Worm (Caenorhabditis elegans) whole organism, young adult: ENCODE measurements around the gene C39B10.3.
A peak's percentile ranks its signal among the peaks of the same experiment; 100 is the strongest.

Experiments
- C17E4.6 ChIP-seq: fragments of 200-800 bp; sonication (Bioruptor generic); IDR thresholded peaks from 2 replicates; pipeline ENCODE4 v1.3.6; 2022; ENCODE audit warnings: missing genetic modification reagents, missing genetic modification characterization, missing compliant biosample characterization
- F33H1.4 ChIP-seq: fragments of 200-800 bp; sonication (Bioruptor generic); IDR thresholded peaks from 2 replicates; pipeline ENCODE4 v1.3.6; 2022; ENCODE audit warnings: missing genetic modification reagents, missing genetic modification characterization, missing compliant biosample characterization
- F52B5.7 ChIP-seq: sonication (generic microtip); optimal IDR thresholded peaks from 2 replicates; lab custom pipeline; 2016; ENCODE audit warnings: mild to moderate bottlenecking, missing genetic modification characterization, missing compliant biosample characterization
- K11D2.4 ChIP-seq: fragments of 200-800 bp; sonication (Bioruptor generic); IDR thresholded peaks from 2 replicates; pipeline ENCODE4 v1.3.6; 2022; ENCODE audit warnings: missing genetic modification reagents, missing genetic modification characterization, missing compliant biosample characterization
- K12H6.12 ChIP-seq: fragments of 200-800 bp; sonication (Bioruptor generic); optimal IDR thresholded peaks from 2 replicates; lab custom pipeline; 2018; ENCODE audit warnings: mild to moderate bottlenecking, missing genetic modification characterization, missing compliant biosample characterization
- Y95B8A.8 ChIP-seq: fragments of 200-800 bp; sonication (Bioruptor generic); IDR thresholded peaks from 2 replicates; pipeline ENCODE4 v1.3.6; 2022; ENCODE audit warnings: missing genetic modification reagents, missing genetic modification characterization, missing compliant biosample characterization
- akir-1 ChIP-seq: fragments of 200-800 bp; sonication (Bioruptor generic); optimal IDR thresholded peaks from 2 replicates; lab custom pipeline; 2018; ENCODE audit warnings: mild to moderate bottlenecking, missing genetic modification characterization, moderate library complexity, missing compliant biosample characterization
- aptf-2 ChIP-seq: fragments of 200-800 bp; sonication (Bioruptor generic); conservative IDR thresholded peaks from 2 replicates; pipeline ENCODE4 v1.3.6; 2022; ENCODE audit warnings: missing genetic modification reagents, missing genetic modification characterization, missing compliant biosample characterization
- atf-7 ChIP-seq: sonication (generic microtip); optimal IDR thresholded peaks from 2 replicates; lab custom pipeline; 2017; ENCODE audit warnings: mild to moderate bottlenecking, missing genetic modification characterization, missing compliant biosample characterization
- attf-3 ChIP-seq: fragments of 200-800 bp; sonication (Bioruptor generic); conservative IDR thresholded peaks from 2 replicates; pipeline ENCODE4 v1.3.6; 2022; ENCODE audit warnings: missing genetic modification reagents, missing genetic modification characterization, missing compliant biosample characterization
- attf-5 ChIP-seq: fragments of 200-800 bp; sonication (Bioruptor generic); optimal IDR thresholded peaks from 2 replicates; lab custom pipeline; 2018; ENCODE audit warnings: mild to moderate bottlenecking, missing genetic modification characterization, missing compliant biosample characterization
- bed-2 ChIP-seq: fragments of 200-800 bp; sonication (Bioruptor generic); IDR thresholded peaks from 2 replicates; pipeline ENCODE4 v1.3.6; 2022; ENCODE audit warnings: missing genetic modification reagents, missing genetic modification characterization, missing compliant biosample characterization
- ccch-3 ChIP-seq: fragments of 200-800 bp; sonication (Bioruptor generic); optimal IDR thresholded peaks from 2 replicates; lab custom pipeline; 2018; ENCODE audit warnings: mild to moderate bottlenecking, missing genetic modification characterization, missing compliant biosample characterization
- ceh-27 ChIP-seq: fragments of 200-800 bp; sonication (Bioruptor generic); optimal IDR thresholded peaks from 2 replicates; lab custom pipeline; 2018; ENCODE audit warnings: mild to moderate bottlenecking, missing genetic modification characterization, moderate library complexity, missing compliant biosample characterization
- ceh-40 ChIP-seq: fragments of 200-800 bp; sonication (Bioruptor generic); IDR thresholded peaks from 2 replicates; pipeline ENCODE4 v1.3.6; 2022; ENCODE audit warnings: missing genetic modification characterization, missing compliant biosample characterization
- ceh-58 ChIP-seq: fragments of 200-800 bp; sonication (Bioruptor generic); IDR thresholded peaks from 2 replicates; pipeline ENCODE4 v1.3.6; 2022; ENCODE audit warnings: missing genetic modification characterization, missing compliant biosample characterization
- die-1 ChIP-seq: sonication (generic microtip); optimal IDR thresholded peaks from 2 replicates; lab custom pipeline; 2016; ENCODE audit warnings: missing genotype, mild to moderate bottlenecking, missing genetic modification characterization, missing compliant biosample characterization
- dpl-1 ChIP-seq: fragments of 150-350 bp; optimal IDR thresholded peaks from 2 replicates; lab custom pipeline; 2014; ENCODE audit warnings: missing biosample characterization, missing genetic modification reagents, missing genetic modification characterization
- egl-18 ChIP-seq: fragments of 200-800 bp; sonication (Bioruptor generic); IDR thresholded peaks from 2 replicates; pipeline ENCODE4 v1.3.6; 2022; ENCODE audit warnings: missing genetic modification reagents, missing genetic modification characterization, missing compliant biosample characterization
- egrh-3 ChIP-seq: fragments of 200-800 bp; sonication (Bioruptor generic); IDR thresholded peaks from 2 replicates; pipeline ENCODE4 v1.3.6; 2022; ENCODE audit warnings: missing genetic modification reagents, missing genetic modification characterization, missing compliant biosample characterization
- him-1 ChIP-seq: sonication (generic microtip); optimal IDR thresholded peaks from 2 replicates; lab custom pipeline; 2016; ENCODE audit warnings: missing genotype, missing genetic modification reagents, missing genetic modification characterization, missing compliant biosample characterization
- hlh-26 ChIP-seq: fragments of 200-800 bp; sonication (Bioruptor generic); conservative IDR thresholded peaks from 2 replicates; pipeline ENCODE4 v1.3.6; 2022; ENCODE audit warnings: missing genetic modification reagents, missing genetic modification characterization, missing compliant biosample characterization
- hmg-1.2 ChIP-seq: fragments of 200-800 bp; sonication (Bioruptor generic); IDR thresholded peaks from 2 replicates; pipeline ENCODE4 v1.3.6; 2022; ENCODE audit warnings: missing genetic modification reagents, missing genetic modification characterization, missing compliant biosample characterization
- hsf-1 ChIP-seq: fragments of 200-800 bp; sonication (Bioruptor generic); IDR thresholded peaks from 2 replicates; pipeline ENCODE4 v1.3.6; 2022; ENCODE audit warnings: missing genetic modification reagents, missing genetic modification characterization, missing compliant biosample characterization
- let-526 ChIP-seq: fragments of 200-800 bp; sonication (Bioruptor generic); IDR thresholded peaks from 2 replicates; pipeline ENCODE4 v1.3.6; 2022; ENCODE audit warnings: missing genetic modification reagents, missing genetic modification characterization, missing compliant biosample characterization
- lin-26 ChIP-seq: fragments of 200-800 bp; sonication (Bioruptor generic); IDR thresholded peaks from 2 replicates; pipeline ENCODE4 v1.3.6; 2022; ENCODE audit warnings: missing genetic modification reagents, missing genetic modification characterization, missing compliant biosample characterization
- lin-40 ChIP-seq: sonication (generic microtip); optimal IDR thresholded peaks from 2 replicates; lab custom pipeline; 2016; ENCODE audit warnings: missing genetic modification characterization, mild to moderate bottlenecking, missing compliant biosample characterization, missing genotype, missing genetic modification reagents
- lin-54 ChIP-seq: fragments of 200-800 bp; sonication (Bioruptor generic); optimal IDR thresholded peaks from 2 replicates; lab custom pipeline; 2018; ENCODE audit warnings: mild to moderate bottlenecking, missing genetic modification characterization, missing compliant biosample characterization
- madf-10 ChIP-seq: sonication (generic microtip); optimal IDR thresholded peaks from 2 replicates; lab custom pipeline; 2016; ENCODE audit warnings: mild to moderate bottlenecking, missing genetic modification characterization, missing compliant biosample characterization
- madf-3 ChIP-seq: fragments of 200-800 bp; sonication (Bioruptor generic); IDR thresholded peaks from 2 replicates; pipeline ENCODE4 v1.3.6; 2022; ENCODE audit warnings: missing genetic modification reagents, missing genetic modification characterization, missing compliant biosample characterization
- madf-6 ChIP-seq: fragments of 200-800 bp; sonication (Bioruptor generic); IDR thresholded peaks from 2 replicates; pipeline ENCODE4 v1.3.6; 2022; ENCODE audit warnings: missing genetic modification reagents, missing genetic modification characterization, missing compliant biosample characterization
- nhr-120 ChIP-seq: fragments of 200-800 bp; sonication (Bioruptor generic); IDR thresholded peaks from 2 replicates; pipeline ENCODE4 v1.3.6; 2022; ENCODE audit warnings: missing genetic modification characterization, missing compliant biosample characterization
- pbrm-1 ChIP-seq: fragments of 200-800 bp; sonication (Bioruptor generic); IDR thresholded peaks from 2 replicates; pipeline ENCODE4 v1.3.6; 2022; ENCODE audit warnings: missing genetic modification reagents, missing genetic modification characterization, missing compliant biosample characterization
- repo-1 ChIP-seq: sonication (generic microtip); optimal IDR thresholded peaks from 2 replicates; lab custom pipeline; 2017; ENCODE audit warnings: mild to moderate bottlenecking, missing genetic modification characterization, missing compliant biosample characterization
- rpc-1 ChIP-seq, 2 experiments: fragments of 150-350 bp in 1 of 2; sonication (generic microtip) in 1 of 2; optimal IDR thresholded peaks; 2 replicates each; lab custom pipeline; 2014 to 2018; ENCODE audit warnings: missing biosample characterization in 1 of 2, missing genetic modification characterization in 1 of 2, missing genetic modification reagents in 1 of 2, missing genotype in 1 of 2
- sdz-38 ChIP-seq: sonication (generic microtip); optimal IDR thresholded peaks from 2 replicates; lab custom pipeline; 2016; ENCODE audit warnings: missing genotype, missing genetic modification characterization, missing compliant biosample characterization
- unc-62 ChIP-seq: fragments of 150-350 bp; optimal IDR thresholded peaks from 2 replicates; lab custom pipeline; 2014; ENCODE audit warnings: missing biosample characterization, missing genetic modification reagents, missing genetic modification characterization
- xnd-1 ChIP-seq: sonication (generic microtip); optimal IDR thresholded peaks from 2 replicates; lab custom pipeline; 2016; ENCODE audit warnings: missing genotype, missing genetic modification reagents, missing genetic modification characterization, missing compliant biosample characterization
- zfh-2 ChIP-seq: fragments of 200-800 bp; sonication (Bioruptor generic); conservative IDR thresholded peaks from 2 replicates; pipeline ENCODE4 v1.3.6; 2022; ENCODE audit warnings: missing genetic modification reagents, missing genetic modification characterization, missing compliant biosample characterization
- zim-3 ChIP-seq: sonication (generic microtip); optimal IDR thresholded peaks from 2 replicates; lab custom pipeline; 2017; ENCODE audit warnings: mild to moderate bottlenecking, missing genetic modification characterization, moderate library complexity, missing compliant biosample characterization
- ztf-22 ChIP-seq: fragments of 200-800 bp; sonication (Bioruptor generic); optimal IDR thresholded peaks from 2 replicates; lab custom pipeline; 2018; ENCODE audit warnings: mild to moderate bottlenecking, missing genetic modification characterization, moderate library complexity, missing compliant biosample characterization
- ztf-26 ChIP-seq: sonication (generic microtip); optimal IDR thresholded peaks from 2 replicates; lab custom pipeline; 2017; ENCODE audit warnings: missing genetic modification characterization, missing compliant biosample characterization
- ztf-28 ChIP-seq: fragments of 200-800 bp; sonication (Bioruptor generic); IDR thresholded peaks from 2 replicates; pipeline ENCODE4 v1.3.6; 2022; ENCODE audit warnings: missing genetic modification reagents, missing genetic modification characterization, missing compliant biosample characterization
- ztf-3 ChIP-seq: fragments of 200-800 bp; sonication (Bioruptor generic); optimal IDR thresholded peaks from 2 replicates; lab custom pipeline; 2018; ENCODE audit warnings: mild to moderate bottlenecking, missing genetic modification characterization, missing compliant biosample characterization
- ztf-6 ChIP-seq: fragments of 200-800 bp; sonication (Bioruptor generic); IDR thresholded peaks from 2 replicates; pipeline ENCODE4 v1.3.6; 2022; ENCODE audit warnings: missing genetic modification reagents, missing genetic modification characterization, missing compliant biosample characterization

Gene C39B10.3

ce11 chrX:10432786-10433185, 11.2 kb upstream of the C39B10.3 start:
- no peak for TF ChIP-seq pbrm-1 (GFP tag; lab: Robert Waterston, UW)
- TF ChIP-seq lin-40 (tag; lab: Kevin White, UChicago): no peak
- TF ChIP-seq attf-3 (GFP tag; lab: Robert Waterston, UW): no peak
- TF ChIP-seq ztf-3: no peak
- no peak for TF ChIP-seq madf-3 (GFP tag; lab: Robert Waterston, UW)
- no peak for TF ChIP-seq C17E4.6 (GFP tag; lab: Robert Waterston, UW)

- peak; percentile 30 for TF ChIP-seq ceh-27
- TF ChIP-seq ztf-26 (tag; lab: Kevin White, UChicago): no peak
Observed at ce11 chrX:10433863-10434262, 10.1 kb upstream of the C39B10.3 start.

- TF ChIP-seq egrh-3 (GFP tag; lab: Robert Waterston, UW) (peak; percentile 66; the same call in 1 of the 2 replicates), unc-62 (GFP tag; lab: Kevin White, UChicago) (no peak), F52B5.7 (tag; lab: Kevin White, UChicago) (no peak), ceh-40 (GFP tag; lab: Robert Waterston, UW) (no peak), zim-3 (tag; lab: Kevin White, UChicago) (no peak), ztf-22 (GFP tag; lab: Kevin White, UChicago) (no peak), pbrm-1 (GFP tag; lab: Robert Waterston, UW) (0 out of 2 replicates have a peak, but pooled peaks have one; percentile 48), akir-1 (GFP tag; lab: Kevin White, UChicago) (no peak), die-1 (tag; lab: Kevin White, UChicago) (no peak), rpc-1 (optimal IDR thresholded peaks at IDR 0.05; lab: Kevin White, UChicago) (no peak), rpc-1 (tag; optimal IDR thresholded peaks at IDR 0.05; lab: Kevin White, UChicago) (no peak), dpl-1 (GFP tag; lab: Kevin White, UChicago) (no peak), attf-5 (peak; percentile 33), nhr-120 (GFP tag; lab: Robert Waterston, UW) (no peak), K11D2.4 (GFP tag; lab: Robert Waterston, UW) (peak; percentile 64; the same call in 1 of the 2 replicates), hmg-1.2 (GFP tag; lab: Robert Waterston, UW) (peak; percentile 55), ztf-6 (GFP tag; lab: Robert Waterston, UW) (peak; percentile 60; the same call in 1 of the 2 replicates), zfh-2 (GFP tag; lab: Robert Waterston, UW) (peak; percentile 98), egl-18 (0 out of 2 replicates have a peak, but pooled peaks have one; percentile 62), madf-10 (no peak), bed-2 (GFP tag; lab: Robert Waterston, UW) (peak; percentile 50; the same call in 1 of the 2 replicates), atf-7 (no peak), ceh-27 (peak; percentile 67), K12H6.12 (peak; percentile 89), hlh-26 (GFP tag; lab: Robert Waterston, UW) (no peak), madf-6 (GFP tag; lab: Robert Waterston, UW) (no peak)
- TF ChIP-seq, all 124 proteins: peak for 11
Observed at ce11 chrX:10435492-10435939, 8.4 kb upstream of the C39B10.3 start.

- TF ChIP-seq egl-18: no peak
- TF ChIP-seq ceh-58: no peak
- TF ChIP-seq repo-1 (tag; lab: Kevin White, UChicago): no peak
- no peak for TF ChIP-seq him-1 (tag; lab: Kevin White, UChicago)
- no peak for TF ChIP-seq sdz-38 (tag; lab: Kevin White, UChicago)
- TF ChIP-seq lin-26 (GFP tag; lab: Robert Waterston, UW): no peak
- no peak for TF ChIP-seq ztf-28 (GFP tag; lab: Robert Waterston, UW)
- no peak for TF ChIP-seq xnd-1 (tag; lab: Kevin White, UChicago)
- TF ChIP-seq ccch-3 (GFP tag; lab: Kevin White, UChicago): no peak
- no peak for TF ChIP-seq let-526 (GFP tag; lab: Robert Waterston, UW)
- no peak for TF ChIP-seq aptf-2 (GFP tag; lab: Robert Waterston, UW)
- TF ChIP-seq ceh-40 (GFP tag; lab: Robert Waterston, UW): no peak
- TF ChIP-seq lin-54 (GFP tag; lab: Kevin White, UChicago): no peak
- no peak for TF ChIP-seq K12H6.12
- TF ChIP-seq F33H1.4 (GFP tag; lab: Robert Waterston, UW): no peak
- TF ChIP-seq Y95B8A.8 (GFP tag; lab: Robert Waterston, UW): no peak
- TF ChIP-seq hsf-1 (GFP tag; lab: Robert Waterston, UW): no peak
- no peak for TF ChIP-seq C17E4.6 (GFP tag; lab: Robert Waterston, UW)
Observed at ce11 chrX:10437421-10437820, 6.5 kb upstream of the C39B10.3 start.
